Worm (Caenorhabditis elegans) whole organism, L4/young adult: ENCODE measurements around the gene F10C1.9.

ENCODE experiments used
- W03F9.2 ChIP-seq: fragments of 150-350 bp; optimal IDR thresholded peaks from 2 replicates; lab custom pipeline; 2014; ENCODE audit warnings: missing biosample characterization, missing genetic modification characterization
- dao-5 ChIP-seq: sonication (generic microtip); optimal IDR thresholded peaks from 2 replicates; lab custom pipeline; 2016; ENCODE audit warnings: missing genotype, missing genetic modification characterization, moderate library complexity, missing compliant biosample characterization
- him-1 ChIP-seq: sonication (generic microtip); optimal IDR thresholded peaks from 2 replicates; lab custom pipeline; 2016; ENCODE audit warnings: missing genotype, missing genetic modification reagents, missing genetic modification characterization, missing compliant biosample characterization

ce11 chrII:5727707-5728106 lies 17.4 kb downstream of the F10C1.9 start, which contains the start of gene rab-3:
- no peak for TF ChIP-seq W03F9.2 (tag; lab: Kevin White, UChicago)
- peak; percentile 1 for TF ChIP-seq him-1 (tag; lab: Kevin White, UChicago)
- no peak for TF ChIP-seq dao-5 (tag; lab: Kevin White, UChicago)
